Worm (Caenorhabditis elegans) whole organism, young adult: ENCODE measurements around the gene K01H12.4.
A peak's percentile ranks its signal among the peaks of the same experiment; 100 is the strongest.

Experiments used
- F23B12.7 ChIP-seq: sonication (generic microtip); optimal IDR thresholded peaks from 2 replicates; lab custom pipeline; 2017; ENCODE audit warnings: missing genetic modification characterization, mild to moderate bottlenecking, missing compliant biosample characterization, antibody characterized with exemption, moderate library complexity; ENCODE audit not compliant: insufficient read depth
- athp-1 ChIP-seq: sonication (generic microtip); optimal IDR thresholded peaks from 2 replicates; lab custom pipeline; 2017; ENCODE audit warnings: mild to moderate bottlenecking, missing genetic modification characterization, missing compliant biosample characterization
- cebp-2 ChIP-seq: fragments of 200-800 bp; sonication (Bioruptor generic); IDR thresholded peaks from 2 replicates; pipeline ENCODE4 v1.3.6; 2022; ENCODE audit warnings: missing genetic modification characterization, missing compliant biosample characterization
- hlh-12 ChIP-seq: sonication (generic microtip); optimal IDR thresholded peaks from 2 replicates; lab custom pipeline; 2016; ENCODE audit warnings: missing genetic modification characterization, missing compliant biosample characterization
- hlh-26 ChIP-seq: fragments of 200-800 bp; sonication (Bioruptor generic); conservative IDR thresholded peaks from 2 replicates; pipeline ENCODE4 v1.3.6; 2022; ENCODE audit warnings: missing genetic modification reagents, missing genetic modification characterization, missing compliant biosample characterization
- nfya-1 ChIP-seq: sonication (generic microtip); optimal IDR thresholded peaks from 2 replicates; lab custom pipeline; 2017; ENCODE audit warnings: antibody characterized with exemption, missing compliant biosample characterization, missing genetic modification characterization, borderline replicate concordance; ENCODE audit not compliant: insufficient read depth
- nhr-80 ChIP-seq: sonication (generic microtip); optimal IDR thresholded peaks from 2 replicates; lab custom pipeline; 2016; ENCODE audit warnings: missing genetic modification characterization, missing compliant biosample characterization
- snpc-1.3 ChIP-seq: sonication (generic microtip); optimal IDR thresholded peaks from 2 replicates; lab custom pipeline; 2017; ENCODE audit warnings: missing genetic modification characterization, mild to moderate bottlenecking, missing compliant biosample characterization, antibody characterized with exemption, moderate library complexity, missing genotype, missing genetic modification reagents; ENCODE audit not compliant: insufficient read depth

K01H12.4 gene

DNA sequence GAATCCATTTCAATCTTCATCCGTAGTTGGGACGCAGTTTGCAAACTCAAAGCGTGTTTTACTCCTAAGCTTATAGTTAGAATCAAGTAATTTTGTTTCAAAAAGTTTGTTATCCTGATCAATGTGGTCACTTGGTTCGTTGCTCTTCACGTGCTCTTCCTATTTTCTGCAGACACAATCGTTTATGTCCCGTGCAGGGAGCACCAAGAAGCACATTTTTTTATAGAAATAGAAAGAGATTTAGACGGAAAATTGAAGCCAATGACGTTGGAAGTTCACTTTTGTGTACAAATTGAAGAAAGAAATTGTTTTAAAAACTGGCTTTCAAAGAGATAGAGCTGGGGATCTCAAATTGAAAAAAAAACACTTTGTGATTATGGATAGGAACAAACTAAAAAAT is 48.9 kb downstream of the K01H12.4 start:
- no peak for TF ChIP-seq F23B12.7 (tag; lab: Kevin White, UChicago)
- no peak for TF ChIP-seq nfya-1
- no peak for TF ChIP-seq hlh-26 (GFP tag; lab: Robert Waterston, UW)
- no peak for TF ChIP-seq athp-1 (tag; lab: Kevin White, UChicago)
- no peak for TF ChIP-seq hlh-12 (tag; lab: Kevin White, UChicago)

DNA sequence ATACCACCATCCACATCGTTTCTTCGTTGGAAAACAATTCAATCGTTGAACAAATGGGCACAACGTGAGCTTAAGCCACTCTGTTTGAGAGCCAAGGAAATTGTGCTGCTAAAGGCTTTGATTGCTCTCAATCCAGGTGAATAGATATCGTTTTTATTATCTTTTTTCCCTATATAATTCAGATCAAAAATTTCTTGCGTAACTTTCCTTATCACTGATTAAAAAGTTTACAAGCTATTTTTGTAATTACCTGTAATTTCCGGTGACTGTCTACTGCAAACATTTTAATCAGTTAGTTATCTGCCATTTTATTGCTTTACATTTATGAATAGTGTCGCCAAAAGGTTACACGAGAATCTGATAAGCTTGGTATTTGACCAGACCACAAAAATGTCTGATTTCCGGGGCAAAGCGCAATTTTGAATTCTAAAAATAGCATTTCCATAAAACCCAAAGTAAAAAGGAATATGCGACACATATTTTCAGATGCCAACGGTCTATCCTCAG is 49.8 kb downstream of the K01H12.4 start:
- TF ChIP-seq cebp-2 (GFP tag; lab: Robert Waterston, UW) (no peak), nhr-80 (tag; lab: Kevin White, UChicago) (peak; percentile 12), snpc-1.3 (no peak)
